Worm (Caenorhabditis elegans) whole organism, early embryonic: ENCODE data around the gene Y55F3BR.11.

Source experiments
- F13C5.2 ChIP-seq: sonication (generic microtip); optimal IDR thresholded peaks from 2 replicates; lab custom pipeline; 2017; ENCODE audit warnings: mild to moderate bottlenecking, missing genetic modification characterization, inconsistent platforms, missing compliant biosample characterization
- ama-1 ChIP-seq: fragments of 150-350 bp; optimal IDR thresholded peaks from 2 replicates; lab custom pipeline; 2014
- ceh-13 ChIP-seq: fragments of 200-800 bp; sonication (Bioruptor generic); optimal IDR thresholded peaks from 2 replicates; lab custom pipeline; 2018; ENCODE audit warnings: mild to moderate bottlenecking, missing genetic modification characterization, missing compliant biosample characterization
- ceh-36 ChIP-seq: sonication (generic microtip); optimal IDR thresholded peaks from 2 replicates; lab custom pipeline; 2016; ENCODE audit warnings: missing genetic modification characterization, inconsistent platforms, missing compliant biosample characterization
- flt-1 ChIP-seq: fragments of 200-800 bp; sonication (Bioruptor generic); IDR thresholded peaks from 2 replicates; pipeline ENCODE4 v1.3.6; 2022; ENCODE audit warnings: missing genetic modification characterization, missing compliant biosample characterization
- hmbx-1 ChIP-seq: sonication (generic microtip); optimal IDR thresholded peaks from 2 replicates; lab custom pipeline; 2016; ENCODE audit warnings: mild to moderate bottlenecking, missing genetic modification characterization, missing compliant biosample characterization
- hmg-4 ChIP-seq: fragments of 200-800 bp; sonication (Bioruptor generic); optimal IDR thresholded peaks from 2 replicates; lab custom pipeline; 2018; ENCODE audit warnings: mild to moderate bottlenecking, missing genetic modification characterization, missing compliant biosample characterization
- pes-1 ChIP-seq: fragments of 200-800 bp; sonication (Bioruptor generic); IDR thresholded peaks from 2 replicates; pipeline ENCODE4 v1.3.6; 2022; ENCODE audit warnings: missing genetic modification reagents, missing genetic modification characterization, missing compliant biosample characterization
- scrt-1 ChIP-seq: fragments of 200-800 bp; sonication (Bioruptor generic); IDR thresholded peaks from 2 replicates; pipeline ENCODE4 v1.3.6; 2022; ENCODE audit warnings: missing genetic modification characterization, missing compliant biosample characterization
- sea-1 ChIP-seq: fragments of 200-800 bp; sonication (Bioruptor generic); conservative IDR thresholded peaks from 2 replicates; pipeline ENCODE4 v1.3.6; 2022; ENCODE audit warnings: missing genetic modification characterization, missing compliant biosample characterization
- tbx-37 ChIP-seq: fragments of 200-800 bp; sonication (Bioruptor generic); conservative IDR thresholded peaks from 2 replicates; pipeline ENCODE4 v1.3.6; 2022; ENCODE audit warnings: missing genetic modification reagents, missing genetic modification characterization, missing compliant biosample characterization

ce11 chrIV:830262-830960 is 24.6 kb upstream of the Y55F3BR.11 start:
- no peak for TF ChIP-seq ceh-36
- TF ChIP-seq ama-1 (lab: Kevin White, UChicago): no peak
- no peak for TF ChIP-seq hmg-4 (GFP tag; lab: Kevin White, UChicago)
- no peak for TF ChIP-seq ceh-13
- no peak for TF ChIP-seq pes-1 (GFP tag; lab: Robert Waterston, UW)
- TF ChIP-seq flt-1 (GFP tag; lab: Robert Waterston, UW): no peak
- TF ChIP-seq F13C5.2 (tag; lab: Kevin White, UChicago): no peak
- no peak for TF ChIP-seq scrt-1 (GFP tag; lab: Robert Waterston, UW)
- TF ChIP-seq hmbx-1 (tag; lab: Kevin White, UChicago): no peak
- TF ChIP-seq tbx-37: no peak
- no peak for TF ChIP-seq sea-1 (GFP tag; lab: Robert Waterston, UW)
